Worm (Caenorhabditis elegans) whole organism, late embryonic: ENCODE results near the gene vps-36.
A peak's percentile ranks its signal among the peaks of the same experiment; 100 is the strongest.

Experiments used
- C08G9.2 ChIP-seq: sonication (generic microtip); optimal IDR thresholded peaks from 2 replicates; lab custom pipeline; 2016; ENCODE audit warnings: mild to moderate bottlenecking, missing genetic modification characterization, moderate library complexity, missing compliant biosample characterization
- C38D4.7 ChIP-seq: fragments of 200-800 bp; sonication (Bioruptor generic); optimal IDR thresholded peaks from 2 replicates; lab custom pipeline; 2018; ENCODE audit warnings: mild to moderate bottlenecking, missing genetic modification characterization, moderate library complexity, missing compliant biosample characterization
- K02D7.2 ChIP-seq: sonication (generic microtip); optimal IDR thresholded peaks from 2 replicates; lab custom pipeline; 2017; ENCODE audit warnings: mild to moderate bottlenecking, missing genetic modification characterization, missing compliant biosample characterization
- ceh-18 ChIP-seq: sonication (generic microtip); optimal IDR thresholded peaks from 2 replicates; lab custom pipeline; 2016; ENCODE audit warnings: missing genetic modification characterization, missing compliant biosample characterization
- ceh-22 ChIP-seq: sonication (generic microtip); optimal IDR thresholded peaks from 2 replicates; lab custom pipeline; 2017; ENCODE audit warnings: missing biosample characterization, missing genetic modification characterization
- ceh-34 ChIP-seq: sonication (generic microtip); optimal IDR thresholded peaks from 2 replicates; lab custom pipeline; 2016; ENCODE audit warnings: mild to moderate bottlenecking, missing genetic modification characterization, missing compliant biosample characterization
- ceh-45 ChIP-seq: fragments of 200-800 bp; sonication (Bioruptor generic); IDR thresholded peaks from 2 replicates; pipeline ENCODE4 v1.3.6; 2022; ENCODE audit warnings: missing genetic modification reagents, missing genetic modification characterization, missing compliant biosample characterization
- ceh-6 ChIP-seq: fragments of 200-800 bp; sonication (Bioruptor generic); optimal IDR thresholded peaks from 2 replicates; lab custom pipeline; 2018; ENCODE audit warnings: mild to moderate bottlenecking, missing genetic modification characterization, missing compliant biosample characterization
- ceh-9 ChIP-seq: sonication (generic microtip); optimal IDR thresholded peaks from 2 replicates; lab custom pipeline; 2016; ENCODE audit warnings: mild to moderate bottlenecking, missing genetic modification characterization, inconsistent platforms, missing compliant biosample characterization
- dmd-4 ChIP-seq: sonication (generic microtip); optimal IDR thresholded peaks from 2 replicates; lab custom pipeline; 2016; ENCODE audit warnings: borderline replicate concordance, missing genetic modification characterization, missing compliant biosample characterization
- elt-2 ChIP-seq: sonication (generic microtip); optimal IDR thresholded peaks from 2 replicates; lab custom pipeline; 2016; ENCODE audit warnings: missing genetic modification reagents, missing genetic modification characterization, missing compliant biosample characterization
- fax-1 ChIP-seq: sonication (generic microtip); optimal IDR thresholded peaks from 2 replicates; lab custom pipeline; 2016; ENCODE audit warnings: missing genotype, missing genetic modification characterization, missing compliant biosample characterization
- fkh-10 ChIP-seq: fragments of 150-350 bp; optimal IDR thresholded peaks from 2 replicates; lab custom pipeline; 2014; ENCODE audit warnings: missing biosample characterization, missing genetic modification reagents, missing genetic modification characterization
- hlh-15 ChIP-seq: sonication (generic microtip); optimal IDR thresholded peaks from 2 replicates; lab custom pipeline; 2016; ENCODE audit warnings: missing genetic modification characterization, missing compliant biosample characterization
- hlh-8 ChIP-seq: sonication (generic microtip); optimal IDR thresholded peaks from 2 replicates; lab custom pipeline; 2016; ENCODE audit warnings: missing genotype, missing genetic modification characterization, missing compliant biosample characterization
- lim-6 ChIP-seq: sonication (generic microtip); optimal IDR thresholded peaks from 2 replicates; lab custom pipeline; 2016; ENCODE audit warnings: missing genetic modification characterization, missing compliant biosample characterization
- lin-11 ChIP-seq: fragments of 200-800 bp; sonication (Bioruptor generic); optimal IDR thresholded peaks from 2 replicates; lab custom pipeline; 2018; ENCODE audit warnings: mild to moderate bottlenecking, missing genetic modification characterization, missing compliant biosample characterization
- madf-2 ChIP-seq: sonication (generic microtip); optimal IDR thresholded peaks from 2 replicates; lab custom pipeline; 2017; ENCODE audit warnings: missing genetic modification characterization, missing compliant biosample characterization
- mec-3 ChIP-seq: sonication (generic microtip); optimal IDR thresholded peaks from 2 replicates; lab custom pipeline; 2016; ENCODE audit warnings: borderline replicate concordance, missing genetic modification characterization, missing compliant biosample characterization
- nfya-1 ChIP-seq: sonication (generic microtip); optimal IDR thresholded peaks from 2 replicates; lab custom pipeline; 2017; ENCODE audit warnings: missing genetic modification characterization, mild to moderate bottlenecking, missing compliant biosample characterization, antibody characterized with exemption, moderate library complexity
- nhr-11 ChIP-seq: fragments of 150-350 bp; optimal IDR thresholded peaks from 2 replicates; lab custom pipeline; 2014; ENCODE audit warnings: missing biosample characterization, missing genetic modification characterization
- npax-4 ChIP-seq: sonication (generic microtip); optimal IDR thresholded peaks from 2 replicates; lab custom pipeline; 2016; ENCODE audit warnings: missing genetic modification characterization, missing compliant biosample characterization
- pha-2 ChIP-seq: sonication (generic microtip); optimal IDR thresholded peaks from 2 replicates; lab custom pipeline; 2017; ENCODE audit warnings: mild to moderate bottlenecking, missing genetic modification characterization, missing compliant biosample characterization
- pqm-1 ChIP-seq: sonication (generic microtip); optimal IDR thresholded peaks from 2 replicates; lab custom pipeline; 2016; ENCODE audit warnings: missing genetic modification characterization, missing compliant biosample characterization
- ref-2 ChIP-seq: sonication (generic microtip); optimal IDR thresholded peaks from 2 replicates; lab custom pipeline; 2016; ENCODE audit warnings: missing genetic modification characterization, missing compliant biosample characterization
- sox-2 ChIP-seq: fragments of 200-800 bp; sonication (Bioruptor generic); IDR thresholded peaks from 2 replicates; pipeline ENCODE4 v1.3.6; 2022; ENCODE audit warnings: missing genetic modification reagents, missing genetic modification characterization, missing compliant biosample characterization
- sox-4 ChIP-seq: sonication (generic microtip); optimal IDR thresholded peaks from 2 replicates; lab custom pipeline; 2017; ENCODE audit warnings: mild to moderate bottlenecking, missing genetic modification characterization, inconsistent platforms, missing compliant biosample characterization
- syd-9 ChIP-seq: sonication (generic microtip); optimal IDR thresholded peaks from 2 replicates; lab custom pipeline; 2016; ENCODE audit warnings: mild to moderate bottlenecking, missing genetic modification characterization, moderate library complexity, missing compliant biosample characterization
- tbx-7 ChIP-seq: sonication (generic microtip); optimal IDR thresholded peaks from 2 replicates; lab custom pipeline; 2016; ENCODE audit warnings: missing genotype, missing genetic modification characterization, missing compliant biosample characterization
- ttx-3 ChIP-seq: sonication (generic microtip); optimal IDR thresholded peaks from 2 replicates; lab custom pipeline; 2016; ENCODE audit warnings: missing genetic modification reagents, missing genetic modification characterization, missing compliant biosample characterization
- unc-42 ChIP-seq: sonication (generic microtip); optimal IDR thresholded peaks from 2 replicates; lab custom pipeline; 2016; ENCODE audit warnings: missing genotype, missing genetic modification characterization, missing compliant biosample characterization
- unc-55 ChIP-seq: sonication (generic microtip); optimal IDR thresholded peaks from 2 replicates; lab custom pipeline; 2017; ENCODE audit warnings: missing biosample characterization, missing genetic modification reagents, missing genetic modification characterization
- zip-5 ChIP-seq: sonication (generic microtip); optimal IDR thresholded peaks from 2 replicates; lab custom pipeline; 2016; ENCODE audit warnings: missing genetic modification characterization, missing compliant biosample characterization

Gene vps-36

ce11 chrV:10947210-10947609, 13.3 kb downstream of the vps-36 start:
- TF ChIP-seq sox-2, result no peak
- no peak for TF ChIP-seq hlh-15 (tag; lab: Kevin White, UChicago)

- TF ChIP-seq unc-42 (peak; percentile 57), pqm-1 (tag; lab: Kevin White, UChicago) (no peak)
These were observed 15.6 kb downstream of the vps-36 start for ce11 chrV:10944903-10945302.

ce11 chrV:10942161-10942560, 18.3 kb downstream of the vps-36 start, which contains the start of gene zip-9:
zip-9 (plus strand) TSS chrV:10942461.
- no peak for TF ChIP-seq ceh-9
- TF ChIP-seq C08G9.2 (tag; lab: Kevin White, UChicago), result no peak
- no peak for TF ChIP-seq syd-9 (tag; lab: Kevin White, UChicago)
- no peak for TF ChIP-seq ceh-6
- TF ChIP-seq ttx-3 (tag; lab: Kevin White, UChicago), result no peak
- no peak for TF ChIP-seq dmd-4 (tag; lab: Kevin White, UChicago)
- no peak for TF ChIP-seq fkh-10 (GFP tag; lab: Kevin White, UChicago)
- no peak for TF ChIP-seq sox-4 (tag; lab: Kevin White, UChicago)
- TF ChIP-seq npax-4 (tag; lab: Kevin White, UChicago), result no peak
- no peak for TF ChIP-seq fax-1 (tag; lab: Kevin White, UChicago)
- TF ChIP-seq K02D7.2 (tag; lab: Kevin White, UChicago), result no peak

ce11 chrV:10941150-10941549, 19.3 kb downstream of the vps-36 start, which contains the start of gene F17C11.26:
F17C11.26 (plus strand) TSS chrV:10941450.
- no peak for TF ChIP-seq mec-3
- no peak for TF ChIP-seq zip-5
- no peak for TF ChIP-seq madf-2 (tag; lab: Kevin White, UChicago)
- no peak for TF ChIP-seq pqm-1 (tag; lab: Kevin White, UChicago)
- TF ChIP-seq tbx-7 (tag; lab: Kevin White, UChicago), result no peak
- TF ChIP-seq dmd-4 (tag; lab: Kevin White, UChicago), result no peak
- no peak for TF ChIP-seq pha-2 (tag; lab: Kevin White, UChicago)
- TF ChIP-seq sox-4 (tag; lab: Kevin White, UChicago), result no peak
- TF ChIP-seq ceh-34 (tag; lab: Kevin White, UChicago), result no peak

- TF ChIP-seq hlh-8 (tag; lab: Kevin White, UChicago), result no peak
- peak; percentile 24 for TF ChIP-seq unc-42
- TF ChIP-seq C38D4.7 (GFP tag; lab: Kevin White, UChicago), result no peak
- TF ChIP-seq lin-11, result no peak
- peak; percentile 68 for TF ChIP-seq nfya-1 (tag; lab: Kevin White, UChicago)
- TF ChIP-seq ceh-22 (tag; lab: Kevin White, UChicago), result no peak
- no peak for TF ChIP-seq nhr-11 (tag; lab: Kevin White, UChicago)
- no peak for TF ChIP-seq dmd-4 (tag; lab: Kevin White, UChicago)
- TF ChIP-seq ceh-9, result no peak
- TF ChIP-seq ref-2 (tag; lab: Kevin White, UChicago), result peak; percentile 37
- no peak for TF ChIP-seq lim-6 (tag; lab: Kevin White, UChicago)
- no peak for TF ChIP-seq ceh-18 (tag; lab: Kevin White, UChicago)
- TF ChIP-seq elt-2 (tag; lab: Kevin White, UChicago), result peak; percentile 71
- no peak for TF ChIP-seq ceh-34 (tag; lab: Kevin White, UChicago)
- peak; percentile 49 for TF ChIP-seq pqm-1 (tag; lab: Kevin White, UChicago)
- no peak for TF ChIP-seq ceh-45 (GFP tag; lab: Robert Waterston, UW)
- TF ChIP-seq unc-55, result peak; percentile 29
- TF ChIP-seq, all 69 proteins: peak for 6
These were observed 19.9 kb downstream of the vps-36 start for ce11 chrV:10940571-10940991.
